Worm (Caenorhabditis elegans) whole organism, L4 larva: ENCODE data around the gene B0495.9.

Experiments
- F10B5.3 ChIP-seq: sonication (generic microtip); optimal IDR thresholded peaks from 2 replicates; lab custom pipeline; 2016; ENCODE audit warnings: mild to moderate bottlenecking, missing genetic modification characterization, missing compliant biosample characterization
- T26A8.4 ChIP-seq: fragments of 200-800 bp; sonication (Bioruptor generic); IDR thresholded peaks from 2 replicates; pipeline ENCODE4 v1.3.6; 2022; ENCODE audit warnings: missing genetic modification characterization, missing compliant biosample characterization
- Y105C5A.15 ChIP-seq: fragments of 200-800 bp; sonication (Bioruptor generic); IDR thresholded peaks from 2 replicates; pipeline ENCODE4 v1.3.6; 2022; ENCODE audit warnings: missing genetic modification characterization, missing compliant biosample characterization
- Y5F2A.4 ChIP-seq: fragments of 200-800 bp; sonication (Bioruptor generic); optimal IDR thresholded peaks from 2 replicates; lab custom pipeline; 2018; ENCODE audit warnings: mild to moderate bottlenecking, missing genetic modification characterization, missing compliant biosample characterization
- Y75B8A.6 ChIP-seq: fragments of 200-800 bp; sonication (Bioruptor generic); IDR thresholded peaks from 2 replicates; pipeline ENCODE4 v1.3.6; 2022; ENCODE audit warnings: missing genetic modification reagents, missing genetic modification characterization, missing compliant biosample characterization
- ZK337.2 ChIP-seq: fragments of 200-800 bp; sonication (Bioruptor generic); IDR thresholded peaks from 2 replicates; pipeline ENCODE4 v1.3.6; 2022; ENCODE audit warnings: missing genetic modification reagents, missing genetic modification characterization, missing compliant biosample characterization
- aly-2 ChIP-seq: sonication (generic microtip); optimal IDR thresholded peaks from 2 replicates; lab custom pipeline; 2018; ENCODE audit warnings: missing biosample characterization, missing genetic modification characterization
- ama-1 ChIP-seq: fragments of 150-350 bp; optimal IDR thresholded peaks from 2 replicates; lab custom pipeline; 2014; ENCODE audit warnings: inconsistent platforms, mixed read lengths
- ceh-28 ChIP-seq: fragments of 150-350 bp; optimal IDR thresholded peaks from 2 replicates; lab custom pipeline; 2014; ENCODE audit warnings: missing biosample characterization, missing genetic modification reagents, missing genetic modification characterization
- ces-1 ChIP-seq: fragments of 150-350 bp; sonication (generic microtip); optimal IDR thresholded peaks from 4 replicates; lab custom pipeline; 2014; ENCODE audit warnings: missing biosample characterization, missing genetic modification reagents, missing genetic modification characterization
- ctbp-1 ChIP-seq: fragments of 200-800 bp; sonication (Bioruptor generic); IDR thresholded peaks from 2 replicates; pipeline ENCODE4 v1.3.6; 2022; ENCODE audit warnings: missing genetic modification reagents, missing genetic modification characterization, missing compliant biosample characterization
- daf-12 ChIP-seq: fragments of 150-350 bp; optimal IDR thresholded peaks from 2 replicates; lab custom pipeline; 2014; ENCODE audit warnings: missing biosample characterization, missing genetic modification reagents, missing genetic modification characterization
- daf-16 ChIP-seq, 3 experiments: sonication (generic microtip); optimal IDR thresholded peaks; 2 replicates each; lab custom pipeline; 2016 to 2017; ENCODE audit warnings: missing genetic modification characterization in 3 of 3, missing genetic modification reagents in 3 of 3, mild to moderate bottlenecking in 2 of 3, missing compliant biosample characterization in 2 of 3, missing biosample characterization in 1 of 3, moderate library complexity in 1 of 3
- daf-19 ChIP-seq: fragments of 200-800 bp; sonication (Bioruptor generic); conservative IDR thresholded peaks from 2 replicates; pipeline ENCODE4 v1.3.6; 2022; ENCODE audit warnings: missing genetic modification characterization, missing compliant biosample characterization
- dmd-9 ChIP-seq: fragments of 200-800 bp; sonication (Bioruptor generic); IDR thresholded peaks from 2 replicates; pipeline ENCODE4 v1.3.6; 2022; ENCODE audit warnings: missing genetic modification reagents, missing genetic modification characterization, missing compliant biosample characterization
- duxl-1 ChIP-seq: sonication (generic microtip); optimal IDR thresholded peaks from 2 replicates; lab custom pipeline; 2016; ENCODE audit warnings: mild to moderate bottlenecking, missing genetic modification characterization, moderate library complexity, missing compliant biosample characterization; ENCODE audit not compliant: poor library complexity
- egl-27 ChIP-seq: sonication (generic microtip); optimal IDR thresholded peaks from 3 replicates; lab custom pipeline; 2017; ENCODE audit warnings: missing biosample characterization, missing genetic modification reagents, missing genetic modification characterization
- egl-43 ChIP-seq: fragments of 200-800 bp; sonication (Bioruptor generic); IDR thresholded peaks from 2 replicates; pipeline ENCODE4 v1.3.6; 2022; ENCODE audit warnings: missing genetic modification reagents, missing genetic modification characterization, missing compliant biosample characterization
- fos-1 ChIP-seq: fragments of 150-350 bp; optimal IDR thresholded peaks from 2 replicates; lab custom pipeline; 2014; ENCODE audit warnings: missing biosample characterization, missing genetic modification characterization
- gei-8 ChIP-seq: fragments of 200-800 bp; sonication (Bioruptor generic); optimal IDR thresholded peaks from 2 replicates; lab custom pipeline; 2018; ENCODE audit warnings: mild to moderate bottlenecking, missing genetic modification characterization, missing compliant biosample characterization
- hif-1 ChIP-seq, 2 experiments: sonication (generic microtip); optimal IDR thresholded peaks; 2 replicates each; lab custom pipeline; 2016 to 2017; ENCODE audit warnings: missing compliant biosample characterization in 2 of 2, missing genetic modification characterization in 2 of 2, missing genetic modification reagents in 2 of 2, missing genotype in 2 of 2, mild to moderate bottlenecking in 1 of 2
- hlh-11 ChIP-seq: fragments of 200-800 bp; sonication (Bioruptor generic); optimal IDR thresholded peaks from 2 replicates; lab custom pipeline; 2018; ENCODE audit warnings: mild to moderate bottlenecking, missing genetic modification characterization, missing compliant biosample characterization
- hmg-1.1 ChIP-seq: fragments of 200-800 bp; sonication (Bioruptor generic); IDR thresholded peaks from 2 replicates; pipeline ENCODE4 v1.3.6; 2022; ENCODE audit warnings: missing genetic modification reagents, missing genetic modification characterization, missing compliant biosample characterization
- jun-1 ChIP-seq: fragments of 150-350 bp; optimal IDR thresholded peaks from 2 replicates; lab custom pipeline; 2014; ENCODE audit warnings: missing biosample characterization, missing genetic modification reagents, missing genetic modification characterization
- lin-13 ChIP-seq: fragments of 150-350 bp; optimal IDR thresholded peaks from 2 replicates; lab custom pipeline; 2014; ENCODE audit warnings: missing biosample characterization, missing genetic modification reagents, missing genetic modification characterization
- lin-29 ChIP-seq: fragments of 200-800 bp; sonication (Bioruptor generic); IDR thresholded peaks from 2 replicates; pipeline ENCODE4 v1.3.6; 2022; ENCODE audit warnings: missing genetic modification reagents, missing genetic modification characterization, missing compliant biosample characterization
- lsy-2 ChIP-seq, 2 experiments: fragments of 150-350 bp in 1 of 2; sonication (generic microtip) in 1 of 2; optimal IDR thresholded peaks; 2 replicates each; lab custom pipeline; 2014 to 2017; ENCODE audit warnings: missing biosample characterization in 2 of 2, missing genetic modification characterization in 2 of 2
- mdl-1 ChIP-seq, 2 experiments: fragments of 150-350 bp in 1 of 2; sonication (generic microtip) in 1 of 2; optimal IDR thresholded peaks; 2 replicates each; lab custom pipeline; 2014 to 2017; ENCODE audit warnings: missing biosample characterization in 2 of 2, missing genetic modification characterization in 2 of 2
- mdt-29 ChIP-seq: fragments of 200-800 bp; sonication (Bioruptor generic); IDR thresholded peaks from 2 replicates; pipeline ENCODE4 v1.3.6; 2022; ENCODE audit warnings: missing genetic modification reagents, missing genetic modification characterization, missing compliant biosample characterization
- mxl-3 ChIP-seq: fragments of 200-800 bp; sonication (Bioruptor generic); optimal IDR thresholded peaks from 2 replicates; lab custom pipeline; 2018; ENCODE audit warnings: mild to moderate bottlenecking, missing genetic modification characterization, missing compliant biosample characterization
- nhr-10 ChIP-seq: fragments of 150-350 bp; optimal IDR thresholded peaks from 2 replicates; lab custom pipeline; 2014; ENCODE audit warnings: missing biosample characterization, missing genetic modification characterization
- nhr-102 ChIP-seq: sonication (generic microtip); optimal IDR thresholded peaks from 2 replicates; lab custom pipeline; 2016; ENCODE audit warnings: mild to moderate bottlenecking, missing genetic modification characterization, moderate library complexity, missing compliant biosample characterization
- nhr-11 ChIP-seq: fragments of 150-350 bp; optimal IDR thresholded peaks from 2 replicates; lab custom pipeline; 2014; ENCODE audit warnings: missing biosample characterization, missing genetic modification characterization
- nhr-111 ChIP-seq: fragments of 200-800 bp; sonication (Bioruptor generic); optimal IDR thresholded peaks from 2 replicates; lab custom pipeline; 2018; ENCODE audit warnings: mild to moderate bottlenecking, missing genetic modification characterization, missing compliant biosample characterization
- nhr-237 ChIP-seq: sonication (generic microtip); optimal IDR thresholded peaks from 2 replicates; lab custom pipeline; 2017; ENCODE audit warnings: missing biosample characterization, missing genetic modification characterization
- nhr-25 ChIP-seq: sonication (generic microtip); optimal IDR thresholded peaks from 2 replicates; lab custom pipeline; 2017; ENCODE audit warnings: missing genetic modification characterization, mild to moderate bottlenecking, missing compliant biosample characterization, antibody characterized with exemption, moderate library complexity, borderline replicate concordance; ENCODE audit not compliant: insufficient read depth
- nhr-41 ChIP-seq: fragments of 200-800 bp; sonication (Bioruptor generic); IDR thresholded peaks from 2 replicates; pipeline ENCODE4 v1.3.6; 2022; ENCODE audit warnings: missing genetic modification reagents, missing genetic modification characterization, missing compliant biosample characterization
- nhr-6 ChIP-seq: fragments of 150-350 bp; optimal IDR thresholded peaks from 2 replicates; lab custom pipeline; 2014; ENCODE audit warnings: missing biosample characterization, missing genetic modification characterization
- pha-4 ChIP-seq, 2 experiments: fragments of 150-350 bp in 1 of 2; fragments of 200-800 bp in 1 of 2; sonication (Bioruptor generic) in 1 of 2; IDR thresholded peaks in 1 of 2; optimal IDR thresholded peaks in 1 of 2; 2 replicates each; pipeline versions ENCODE4 v1.3.6 to Lab custom; 2014 to 2022; ENCODE audit warnings: missing genetic modification characterization in 2 of 2, missing genetic modification reagents in 2 of 2, missing biosample characterization in 1 of 2, missing compliant biosample characterization in 1 of 2
- php-3 ChIP-seq: fragments of 200-800 bp; sonication (Bioruptor generic); IDR thresholded peaks from 2 replicates; pipeline ENCODE4 v1.3.6; 2022; ENCODE audit warnings: missing genetic modification reagents, missing genetic modification characterization, missing compliant biosample characterization
- pqm-1 ChIP-seq: sonication (generic microtip); optimal IDR thresholded peaks from 2 replicates; lab custom pipeline; 2017; ENCODE audit warnings: missing biosample characterization, missing genetic modification characterization
- rbr-2 ChIP-seq: sonication (generic microtip); optimal IDR thresholded peaks from 2 replicates; lab custom pipeline; 2016; ENCODE audit warnings: missing genotype, missing genetic modification characterization, missing compliant biosample characterization
- sdz-12 ChIP-seq: fragments of 200-800 bp; sonication (Bioruptor generic); optimal IDR thresholded peaks from 2 replicates; lab custom pipeline; 2018; ENCODE audit warnings: mild to moderate bottlenecking, missing genetic modification characterization, missing compliant biosample characterization
- set-16 ChIP-seq: fragments of 200-800 bp; sonication (Bioruptor generic); IDR thresholded peaks from 2 replicates; pipeline ENCODE4 v1.3.6; 2022; ENCODE audit warnings: missing genetic modification reagents, missing genetic modification characterization, missing compliant biosample characterization
- snpc-1.2 ChIP-seq: fragments of 200-800 bp; sonication (Bioruptor generic); IDR thresholded peaks from 2 replicates; pipeline ENCODE4 v1.3.6; 2022; ENCODE audit warnings: missing genetic modification reagents, missing genetic modification characterization, missing compliant biosample characterization
- unc-39 ChIP-seq: sonication (generic microtip); optimal IDR thresholded peaks from 2 replicates; lab custom pipeline; 2017; ENCODE audit warnings: missing biosample characterization, missing genetic modification characterization
- unc-62 ChIP-seq, 3 experiments: fragments of 150-350 bp in 1 of 3; sonication (generic microtip); optimal IDR thresholded peaks in 2 of 3; peaks in 1 of 3; 1 replicate in 1 of 3; 2 replicates in 2 of 3; lab custom pipeline; 2014 to 2017; ENCODE audit warnings: missing biosample characterization in 3 of 3, missing genetic modification characterization in 3 of 3, missing genetic modification reagents in 3 of 3, missing genotype in 1 of 3
- vab-7 ChIP-seq: fragments of 200-800 bp; sonication (Bioruptor generic); IDR thresholded peaks from 2 replicates; pipeline ENCODE4 v1.3.6; 2022; ENCODE audit warnings: missing genetic modification reagents, missing genetic modification characterization, missing compliant biosample characterization
- zip-11 ChIP-seq: fragments of 200-800 bp; sonication (Bioruptor generic); IDR thresholded peaks from 2 replicates; pipeline ENCODE4 v1.3.6; 2022; ENCODE audit warnings: missing genetic modification characterization, missing compliant biosample characterization
- ztf-11 ChIP-seq: fragments of 150-350 bp; optimal IDR thresholded peaks from 2 replicates; lab custom pipeline; 2014; ENCODE audit warnings: missing biosample characterization, missing genetic modification characterization

Gene B0495.9

DNA sequence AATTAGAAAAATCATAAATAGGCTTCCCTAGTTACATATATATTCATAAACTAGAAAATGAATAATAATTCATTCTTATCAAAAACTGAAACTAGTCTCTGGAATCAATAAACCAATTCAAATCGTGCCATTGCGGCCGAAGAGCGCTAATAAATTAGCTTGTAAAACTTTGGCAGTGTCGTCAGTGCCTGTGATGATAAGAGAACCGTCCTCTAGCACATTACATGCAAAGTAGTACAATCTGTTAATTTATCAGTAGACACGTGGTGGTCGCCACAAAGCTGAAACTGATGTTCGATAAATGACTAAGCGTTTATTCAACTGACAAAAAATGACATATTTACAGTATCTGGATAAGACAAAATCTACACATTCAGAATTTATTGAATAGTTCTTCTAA is 12.9 kb downstream of the B0495.9 start (continued):
- TF ChIP-seq egl-27 (tag; lab: Kevin White, UChicago) = no peak
- no peak for TF ChIP-seq dmd-9 (GFP tag; lab: Robert Waterston, UW)
- TF ChIP-seq ctbp-1 (GFP tag; lab: Robert Waterston, UW) = no peak
- no peak for TF ChIP-seq nhr-6 (tag; lab: Kevin White, UChicago)
- TF ChIP-seq duxl-1 (tag; lab: Kevin White, UChicago) = no peak
- no peak for TF ChIP-seq zip-11 (GFP tag; lab: Robert Waterston, UW)
- no peak for TF ChIP-seq nhr-25 (tag; lab: Kevin White, UChicago)
- TF ChIP-seq nhr-102 = peak; percentile 24
- TF ChIP-seq daf-16 (GFP tag; optimal IDR thresholded peaks at IDR 0.05; lab: Kevin White, UChicago) = no peak
- TF ChIP-seq daf-16 (tag; optimal IDR thresholded peaks at IDR 0.05; lab: Kevin White, UChicago) = peak; percentile 66
- no peak for TF ChIP-seq unc-39 (tag; lab: Kevin White, UChicago)
- TF ChIP-seq pqm-1 (tag; lab: Kevin White, UChicago) = peak; percentile 95
- no peak for TF ChIP-seq vab-7 (GFP tag; lab: Robert Waterston, UW)
- TF ChIP-seq rbr-2 = no peak
- TF ChIP-seq snpc-1.2 (GFP tag; lab: Robert Waterston, UW) = no peak
- TF ChIP-seq nhr-41 = no peak
- TF ChIP-seq lin-29 = no peak
- no peak for TF ChIP-seq gei-8 (GFP tag; lab: Kevin White, UChicago)
- no peak for TF ChIP-seq egl-43
- TF ChIP-seq unc-62 (GFP tag; optimal IDR thresholded peaks at IDR 0.05 in 1 of 2; lab: Kevin White, UChicago) = peak in 1 of 2 experiments; percentile 26
- TF ChIP-seq unc-62 (tag; optimal IDR thresholded peaks at IDR 0.05; lab: Kevin White, UChicago) = no peak
- TF ChIP-seq php-3 (GFP tag; lab: Robert Waterston, UW) = peak; percentile 98
- TF ChIP-seq nhr-10 (tag; lab: Kevin White, UChicago) = no peak
- no peak for TF ChIP-seq nhr-111 (GFP tag; lab: Kevin White, UChicago)
- no peak for TF ChIP-seq sdz-12 (GFP tag; lab: Kevin White, UChicago)
- peak; percentile 88 for TF ChIP-seq mxl-3 (GFP tag; lab: Kevin White, UChicago)
- no peak for TF ChIP-seq lin-13
- no peak for TF ChIP-seq daf-12 (tag; lab: Kevin White, UChicago)
- no peak for TF ChIP-seq set-16
- TF ChIP-seq ces-1 = no peak
- TF ChIP-seq lsy-2 (tag; optimal IDR thresholded peaks at IDR 0.05; lab: Kevin White, UChicago) = peak in 1 of 2 experiments; percentile 11
- no peak for TF ChIP-seq ZK337.2 (GFP tag; lab: Robert Waterston, UW)
- TF ChIP-seq mdl-1 (tag; optimal IDR thresholded peaks at IDR 0.05; lab: Kevin White, UChicago) = peak in 1 of 2 experiments; percentile 61
- no peak for TF ChIP-seq T26A8.4
- TF ChIP-seq ceh-28 (tag; lab: Kevin White, UChicago) = no peak
- TF ChIP-seq mdt-29 (GFP tag; lab: Robert Waterston, UW) = no peak
- no peak for TF ChIP-seq Y75B8A.6 (GFP tag; lab: Robert Waterston, UW)
- no peak for TF ChIP-seq F10B5.3
- no peak for TF ChIP-seq nhr-11
- TF ChIP-seq Y105C5A.15 (GFP tag; lab: Robert Waterston, UW) = no peak
- no peak for TF ChIP-seq jun-1 (tag; lab: Kevin White, UChicago)
- no peak for TF ChIP-seq ama-1 (lab: Kevin White, UChicago)
- TF ChIP-seq hmg-1.1 (GFP tag; lab: Robert Waterston, UW) = no peak
- TF ChIP-seq daf-19 (GFP tag; lab: Robert Waterston, UW) = no peak
- TF ChIP-seq ztf-11 (tag; lab: Kevin White, UChicago) = no peak
- peak; percentile 82 for TF ChIP-seq hlh-11 (tag; lab: Kevin White, UChicago)
- no peak for TF ChIP-seq fos-1 (tag; lab: Kevin White, UChicago)
- no peak for TF ChIP-seq aly-2 (tag; lab: Kevin White, UChicago)
- TF ChIP-seq nhr-237 (tag; lab: Kevin White, UChicago) = no peak
- no peak for TF ChIP-seq pha-4 (GFP tag; IDR thresholded peaks at IDR 0.05; lab: Robert Waterston, UW)
- no peak for TF ChIP-seq pha-4 (tag; optimal IDR thresholded peaks at IDR 0.05; lab: Kevin White, UChicago)
- no peak for TF ChIP-seq hif-1 (tag; optimal IDR thresholded peaks at IDR 0.05; lab: Kevin White, UChicago)
- TF ChIP-seq Y5F2A.4 = no peak
